Fruit fly (Drosophila melanogaster) whole organism, embryonic: ENCODE data around the gene mRpL27.
A peak's percentile ranks its signal among the peaks of the same experiment; 100 is the strongest.

ENCODE experiments used
- Awh ChIP-seq: fragments of 200-800 bp; sonication (Bioruptor generic); IDR thresholded peaks from 2 replicates; pipeline ENCODE4, ENCODE4 v1.3.6; 2022; ENCODE audit warnings: missing biosample characterization, missing genetic modification characterization
- B-H1 ChIP-seq: fragments of 200-800 bp; sonication (Bioruptor generic); IDR thresholded peaks from 3 replicates; pipeline ENCODE4 v1.3.6; 2022; ENCODE audit warnings: missing biosample characterization, missing genetic modification characterization
- Blimp-1 ChIP-seq: fragments of 200-800 bp; sonication (Bioruptor generic); optimal IDR thresholded peaks from 3 replicates; lab custom pipeline; 2018; ENCODE audit warnings: missing biosample characterization, missing genetic modification characterization, mild to moderate bottlenecking, moderate library complexity, missing genetic modification reagents
- CG10274 ChIP-seq: fragments of 200-800 bp; sonication (Bioruptor generic); optimal IDR thresholded peaks from 3 replicates; lab custom pipeline; 2017; ENCODE audit warnings: missing biosample characterization, mild to moderate bottlenecking, missing genetic modification characterization
- CG10979 ChIP-seq: fragments of 200-800 bp; sonication (Bioruptor generic); optimal IDR thresholded peaks from 2 replicates; lab custom pipeline; 2018; ENCODE audit warnings: missing biosample characterization, mild to moderate bottlenecking, missing genetic modification characterization, moderate library complexity
- CG14667 ChIP-seq: fragments of 200-800 bp; sonication (Bioruptor generic); IDR thresholded peaks from 2 replicates; pipeline ENCODE4 v1.3.6; 2022; ENCODE audit warnings: missing biosample characterization, missing genetic modification characterization
- CG14860 ChIP-seq: fragments of 200-800 bp; sonication (Bioruptor generic); IDR thresholded peaks from 3 replicates; pipeline ENCODE4 v1.3.6; 2022; ENCODE audit warnings: missing biosample characterization, missing genetic modification characterization; ENCODE audit not compliant: partially characterized antibody
- CG17612 ChIP-seq: fragments of 200-800 bp; sonication (Bioruptor generic); IDR thresholded peaks from 2 replicates; pipeline ENCODE4 v1.3.6; 2022; ENCODE audit warnings: missing biosample characterization, missing genetic modification characterization
- CG1832 ChIP-seq: fragments of 200-800 bp; sonication (Bioruptor generic); optimal IDR thresholded peaks from 2 replicates; lab custom pipeline; 2017; ENCODE audit warnings: missing biosample characterization, mild to moderate bottlenecking, missing genetic modification characterization, inconsistent platforms
- CG18599 ChIP-seq: fragments of 200-800 bp; sonication (Bioruptor generic); optimal IDR thresholded peaks from 3 replicates; lab custom pipeline; 2017; ENCODE audit warnings: missing biosample characterization, missing genetic modification characterization, mild to moderate bottlenecking, moderate library complexity, missing genetic modification reagents
- CG30020 ChIP-seq: fragments of 200-800 bp; optimal IDR thresholded peaks from 2 replicates; lab custom pipeline; 2019; ENCODE audit warnings: missing biosample characterization, mild to moderate bottlenecking, missing genetic modification characterization, moderate library complexity
- CG30431 ChIP-seq: fragments of 200-800 bp; sonication (Bioruptor generic); optimal IDR thresholded peaks from 2 replicates; lab custom pipeline; 2017; ENCODE audit warnings: missing biosample characterization, missing genetic modification characterization
- CG31441 ChIP-seq: fragments of 200-800 bp; sonication (Bioruptor generic); IDR thresholded peaks from 2 replicates; pipeline ENCODE4 v1.3.6; 2022; ENCODE audit warnings: missing biosample characterization, missing genetic modification characterization
- CG3163 ChIP-seq: fragments of 200-800 bp; sonication (Bioruptor generic); optimal IDR thresholded peaks from 3 replicates; lab custom pipeline; 2016; ENCODE audit warnings: missing biosample characterization, missing genetic modification characterization
- CG4360 ChIP-seq: fragments of 200-800 bp; sonication (Bioruptor generic); IDR thresholded peaks from 2 replicates; pipeline ENCODE4 v1.3.6; 2022; ENCODE audit warnings: missing biosample characterization, missing genetic modification characterization
- CG4730 ChIP-seq: fragments of 200-800 bp; sonication (Bioruptor generic); IDR thresholded peaks from 2 replicates; pipeline ENCODE4 v1.3.6; 2022; ENCODE audit warnings: missing biosample characterization, missing genetic modification characterization
- CG5953 ChIP-seq: fragments of 200-800 bp; sonication (Bioruptor generic); IDR thresholded peaks from 2 replicates; pipeline ENCODE4 v1.3.6; 2022; ENCODE audit warnings: missing biosample characterization, missing genetic modification characterization
- CG8089 ChIP-seq: fragments of 200-800 bp; sonication (Bioruptor generic); optimal IDR thresholded peaks from 3 replicates; lab custom pipeline; 2016; ENCODE audit warnings: missing biosample characterization, missing genetic modification characterization
- Dek ChIP-seq: fragments of 200-800 bp; sonication (Bioruptor generic); optimal IDR thresholded peaks from 3 replicates; lab custom pipeline; 2019; ENCODE audit warnings: missing biosample characterization, mild to moderate bottlenecking, missing genetic modification characterization, moderate library complexity
- Eip74EF ChIP-seq, 2 experiments: fragments of 200-800 bp in 1 of 2; fragments of >200 bp in 1 of 2; sonication (Bioruptor generic) in 1 of 2; optimal IDR thresholded peaks; 2 replicates each; lab custom pipeline; 2017 to 2019; ENCODE audit warnings: missing biosample characterization in 2 of 2, missing genetic modification characterization in 2 of 2, mild to moderate bottlenecking in 1 of 2, moderate library complexity in 1 of 2
- H2.0 ChIP-seq: fragments of 200-800 bp; sonication (Bioruptor generic); IDR thresholded peaks from 2 replicates; pipeline ENCODE4 v1.3.6; 2022; ENCODE audit warnings: missing biosample characterization, missing genetic modification characterization
- Lim3 ChIP-seq: fragments of 200-800 bp; sonication (Bioruptor generic); IDR thresholded peaks from 2 replicates; pipeline ENCODE4 v1.3.6; 2022; ENCODE audit warnings: missing biosample characterization, missing genetic modification characterization
- NFAT ChIP-seq: fragments of 200-800 bp; sonication (Bioruptor generic); IDR thresholded peaks from 2 replicates; pipeline ENCODE4 v1.3.6; 2022; ENCODE audit warnings: missing biosample characterization, missing genetic modification characterization
- Nf-YA ChIP-seq: fragments of 200-800 bp; sonication (Bioruptor generic); IDR thresholded peaks from 2 replicates; pipeline ENCODE4 v1.3.6; 2022; ENCODE audit warnings: missing biosample characterization, missing genetic modification characterization
- NfI ChIP-seq: fragments of 200-800 bp; sonication (Bioruptor generic); optimal IDR thresholded peaks from 3 replicates; lab custom pipeline; 2018; ENCODE audit warnings: missing biosample characterization, mild to moderate bottlenecking, missing genetic modification characterization, moderate library complexity
- Oaz ChIP-seq: fragments of 200-800 bp; sonication (Bioruptor generic); IDR thresholded peaks from 2 replicates; pipeline ENCODE4 v1.3.6; 2022; ENCODE audit warnings: missing biosample characterization, missing genetic modification characterization
- Optix ChIP-seq: fragments of 200-800 bp; sonication (Bioruptor generic); IDR thresholded peaks from 3 replicates; pipeline ENCODE4 v1.3.6; 2022; ENCODE audit warnings: missing biosample characterization, missing genetic modification characterization
- Ptx1 ChIP-seq: fragments of 200-800 bp; sonication (Bioruptor generic); IDR thresholded peaks from 2 replicates; pipeline ENCODE4 v1.3.6; 2022; ENCODE audit warnings: missing biosample characterization, missing genetic modification characterization
- Xbp1 ChIP-seq: fragments of 200-800 bp; sonication (Bioruptor generic); optimal IDR thresholded peaks from 3 replicates; lab custom pipeline; 2016; ENCODE audit warnings: missing biosample characterization, mild to moderate bottlenecking, missing genetic modification characterization
- ap ChIP-seq: fragments of 200-800 bp; sonication (Bioruptor generic); IDR thresholded peaks from 2 replicates; pipeline ENCODE4 v1.3.6; 2022; ENCODE audit warnings: missing biosample characterization, missing genetic modification characterization
- ara ChIP-seq: fragments of 200-800 bp; sonication (Bioruptor generic); IDR thresholded peaks from 2 replicates; pipeline ENCODE4 v1.3.6; 2022; ENCODE audit warnings: missing biosample characterization, missing genetic modification characterization
- ase ChIP-seq: fragments of 200-800 bp; sonication (Bioruptor generic); IDR thresholded peaks from 3 replicates; pipeline ENCODE4 v1.3.6; 2022; ENCODE audit warnings: missing biosample characterization, missing genetic modification characterization
- croc ChIP-seq: fragments of 200-800 bp; sonication (Bioruptor generic); conservative IDR thresholded peaks from 3 replicates; pipeline ENCODE4 v1.3.6; 2022; ENCODE audit warnings: missing biosample characterization, missing genetic modification characterization
- dimm ChIP-seq: fragments of 200-800 bp; sonication (Bioruptor generic); IDR thresholded peaks from 2 replicates; pipeline ENCODE4 v1.3.6; 2022; ENCODE audit warnings: missing biosample characterization, missing genetic modification characterization
- dpn ChIP-seq, 2 experiments: fragments of 200-800 bp; sonication (Bioruptor generic); optimal IDR thresholded peaks; 3 replicates each; lab custom pipeline; 2016; ENCODE audit warnings: missing biosample characterization in 2 of 2, missing genetic modification characterization in 2 of 2
- grn ChIP-seq: fragments of 200-800 bp; sonication (Bioruptor generic); optimal IDR thresholded peaks from 3 replicates; lab custom pipeline; 2017; ENCODE audit warnings: missing biosample characterization, missing genetic modification characterization
- ind ChIP-seq: fragments of 200-800 bp; sonication (Bioruptor generic); optimal IDR thresholded peaks from 3 replicates; lab custom pipeline; 2016; ENCODE audit warnings: missing biosample characterization, missing genetic modification characterization
- lab ChIP-seq: fragments of 200-800 bp; sonication (Bioruptor generic); optimal IDR thresholded peaks from 3 replicates; lab custom pipeline; 2017; ENCODE audit warnings: missing biosample characterization, missing genetic modification characterization, mild to moderate bottlenecking, moderate library complexity, missing genetic modification reagents
- lmd ChIP-seq: fragments of 200-800 bp; sonication (Bioruptor generic); IDR thresholded peaks from 2 replicates; pipeline ENCODE4 v1.3.6; 2022; ENCODE audit warnings: missing biosample characterization, missing genetic modification characterization
- lov ChIP-seq, 2 experiments: fragments of 200-800 bp in 1 of 2; fragments of >200 bp in 1 of 2; sonication (Bioruptor generic) in 1 of 2; IDR thresholded peaks in 1 of 2; optimal IDR thresholded peaks in 1 of 2; 2 replicates in 1 of 2; 3 replicates in 1 of 2; pipeline versions ENCODE4 v1.3.6 to Lab custom; 2017 to 2022; ENCODE audit warnings: missing biosample characterization in 1 of 2, missing genetic modification characterization in 1 of 2
- nau ChIP-seq: fragments of 200-800 bp; sonication (Bioruptor generic); optimal IDR thresholded peaks from 3 replicates; lab custom pipeline; 2017; ENCODE audit warnings: missing biosample characterization, mild to moderate bottlenecking, missing genetic modification characterization, missing genetic modification reagents
- onecut ChIP-seq: fragments of 200-800 bp; sonication (Bioruptor generic); IDR thresholded peaks from 2 replicates; pipeline ENCODE4 v1.3.6; 2022; ENCODE audit warnings: missing biosample characterization, missing genetic modification characterization
- otp ChIP-seq: fragments of 200-800 bp; sonication (Bioruptor generic); IDR thresholded peaks from 3 replicates; pipeline ENCODE4, ENCODE4 v1.3.6; 2022; ENCODE audit warnings: missing biosample characterization, missing genetic modification characterization
- peb ChIP-seq: fragments of 200-800 bp; sonication (Bioruptor generic); IDR thresholded peaks from 2 replicates; pipeline ENCODE4 v1.3.6; 2022; ENCODE audit warnings: missing biosample characterization, missing genetic modification characterization
- rib ChIP-seq: fragments of 200-800 bp; sonication (Bioruptor generic); IDR thresholded peaks from 2 replicates; pipeline ENCODE4 v1.3.6; 2022; ENCODE audit warnings: missing biosample characterization, missing genetic modification characterization
- sisA ChIP-seq: fragments of 200-800 bp; sonication (Bioruptor generic); IDR thresholded peaks from 2 replicates; pipeline ENCODE4 v1.3.6; 2022; ENCODE audit warnings: missing biosample characterization, missing genetic modification characterization
- slbo ChIP-seq: fragments of 200-800 bp; sonication (Bioruptor generic); IDR thresholded peaks from 2 replicates; pipeline ENCODE4 v1.3.6; 2022; ENCODE audit warnings: missing biosample characterization, missing genetic modification characterization
- sr ChIP-seq: fragments of 200-800 bp; sonication (Bioruptor generic); IDR thresholded peaks from 3 replicates; pipeline ENCODE4 v1.3.6; 2022; ENCODE audit warnings: missing biosample characterization, missing genetic modification characterization
- stc ChIP-seq: fragments of 200-800 bp; sonication (Bioruptor generic); IDR thresholded peaks from 2 replicates; pipeline ENCODE4 v1.3.6; 2022; ENCODE audit warnings: missing biosample characterization, missing genetic modification characterization
- zfh1 ChIP-seq: fragments of 200-800 bp; sonication (Bioruptor generic); IDR thresholded peaks from 3 replicates; pipeline ENCODE4 v1.3.6; 2022; ENCODE audit warnings: missing biosample characterization, missing genetic modification characterization

mRpL27 gene

dm6 chr2L:4417982-4418381 is 41.5 kb downstream of the mRpL27 start (continued):
- TF ChIP-seq grn (no peak), Dek (no peak), CG4360 (GFP tag; lab: Robert Waterston, UW) (no peak), CG3163 (GFP tag; lab: Kevin White, UChicago) (no peak), dimm (GFP tag; lab: Robert Waterston, UW) (0 out of 2 replicates have a peak, but pooled peaks have one; percentile 33), Blimp-1 (GFP tag; lab: Kevin White, UChicago) (peak; percentile 11), ap (GFP tag; lab: Robert Waterston, UW) (no peak), B-H1 (peak; percentile 12; the same call in 1 of the 3 replicates), Awh (GFP tag; lab: Robert Waterston, UW) (0 out of 2 replicates have a peak, but pooled peaks have one; percentile 20), ara (GFP tag; lab: Robert Waterston, UW) (peak; percentile 33; the same call in 1 of the 2 replicates), CG18599 (GFP tag; lab: Kevin White, UChicago) (no peak), Optix (peak; percentile 32; the same call in 1 of the 3 replicates), lmd (peak; percentile 53), CG30020 (tag; lab: Kevin White, UChicago) (no peak), CG5953 (no peak), lab (peak; percentile 18), Nf-YA (GFP tag; lab: Robert Waterston, UW) (0 out of 2 replicates have a peak, but pooled peaks have one; percentile 8), slbo (peak; percentile 27; the same call in 1 of the 2 replicates), CG4730 (no peak), nau (GFP tag; lab: Kevin White, UChicago) (no peak), CG14667 (GFP tag; lab: Robert Waterston, UW) (peak; percentile 32; the same call in 1 of the 2 replicates), CG8089 (GFP tag; lab: Kevin White, UChicago) (no peak), Eip74EF (GFP tag; optimal IDR thresholded peaks at IDR 0.05; lab: Kevin White, UChicago) (no peak), lov (optimal IDR thresholded peaks at IDR 0.05; lab: Kevin White, UChicago) (no peak), lov (GFP tag; IDR thresholded peaks at IDR 0.05; lab: Robert Waterston, UW) (0 out of 3 replicates have a peak, but pooled peaks have one; percentile 51), sisA (GFP tag; lab: Robert Waterston, UW) (0 out of 2 replicates have a peak, but pooled peaks have one; percentile 24), dpn (GFP tag; optimal IDR thresholded peaks at IDR 0.05; lab: Kevin White, UChicago) (peak in 1 of 2 experiments; percentile 4), ase (GFP tag; lab: Robert Waterston, UW) (peak; percentile 45; the same call in 1 of the 3 replicates), NfI (GFP tag; lab: Kevin White, UChicago) (no peak), CG30431 (GFP tag; lab: Kevin White, UChicago) (no peak), ind (GFP tag; lab: Kevin White, UChicago) (peak; percentile 32), NFAT (GFP tag; lab: Robert Waterston, UW) (0 out of 2 replicates have a peak, but pooled peaks have one; percentile 23), peb (GFP tag; lab: Robert Waterston, UW) (no peak), Lim3 (GFP tag; lab: Robert Waterston, UW) (0 out of 2 replicates have a peak, but pooled peaks have one; percentile 17), otp (GFP tag; lab: Robert Waterston, UW) (0 out of 3 replicates have a peak, but pooled peaks have one; percentile 42), Ptx1 (GFP tag; lab: Robert Waterston, UW) (peak; percentile 39; the same call in 1 of the 2 replicates), stc (peak; percentile 53), Xbp1 (GFP tag; lab: Kevin White, UChicago) (peak; percentile 1), rib (GFP tag; lab: Robert Waterston, UW) (no peak), onecut (GFP tag; lab: Robert Waterston, UW) (peak; percentile 33; the same call in 1 of the 2 replicates), CG14860 (no peak), CG17612 (GFP tag; lab: Robert Waterston, UW) (peak; percentile 65; the same call in 1 of the 2 replicates), H2.0 (GFP tag; lab: Robert Waterston, UW) (0 out of 2 replicates have a peak, but pooled peaks have one; percentile 35), zfh1 (GFP tag; lab: Robert Waterston, UW) (0 out of 3 replicates have a peak, but pooled peaks have one; percentile 16), CG10979 (tag; lab: Kevin White, UChicago) (peak; percentile 96), sr (GFP tag; lab: Robert Waterston, UW) (peak; percentile 59; the same call in 1 of the 3 replicates), CG31441 (GFP tag; lab: Robert Waterston, UW) (no peak), croc (GFP tag; lab: Robert Waterston, UW) (peak; percentile 13; the same call in 1 of the 3 replicates), Oaz (GFP tag; lab: Robert Waterston, UW) (0 out of 2 replicates have a peak, but pooled peaks have one; percentile 27), CG1832 (GFP tag; lab: Kevin White, UChicago) (peak; percentile 34), CG10274 (GFP tag; lab: Kevin White, UChicago) (no peak)
